Worm (Caenorhabditis elegans): ENCODE measurements around the gene tsen-34.

Gene tsen-34

DNA sequence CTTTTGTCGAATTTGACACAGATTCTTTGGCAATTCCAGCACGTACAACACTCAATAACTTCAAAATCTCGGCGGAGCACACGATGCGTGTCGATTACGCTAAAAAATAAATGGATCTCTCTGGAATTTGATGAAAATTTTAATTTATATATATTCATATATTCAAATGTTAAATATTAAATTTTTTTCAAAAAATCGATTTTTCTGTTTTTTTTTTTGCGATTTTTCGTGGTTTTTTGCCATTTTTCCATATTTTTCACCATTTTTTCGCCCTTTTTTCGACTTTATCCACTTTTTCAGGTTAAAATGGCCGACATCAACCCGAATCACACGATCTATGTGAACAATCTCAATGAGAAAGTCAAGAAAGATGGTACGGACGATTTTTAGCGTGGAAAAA lies 4.5 kb upstream of the tsen-34 start, which contains the start of gene rnp-3:
rnp-3 (plus strand) TSS at position 301 of the 400 bp plus-strand sequence.
- no peak for TF ChIP-seq ztf-16 (tag; optimal IDR thresholded peaks at IDR 0.05)
- TF ChIP-seq lin-11 (tag; optimal IDR thresholded peaks at IDR 0.05), result no peak
- TF ChIP-seq hlh-13 (GFP tag; optimal IDR thresholded peaks at IDR 0.05), result no peak
- TF ChIP-seq pat-9 (tag; optimal IDR thresholded peaks at IDR 0.05), result no peak
- TF ChIP-seq F13H6.1 (tag; optimal IDR thresholded peaks at IDR 0.05), result no peak
- TF ChIP-seq K09A11.1 (tag; optimal IDR thresholded peaks at IDR 0.05; ENCODE audit: insufficient read depth), result no peak
- no peak for TF ChIP-seq ceh-19 (GFP tag; optimal IDR thresholded peaks at IDR 0.05)
- TF ChIP-seq hlh-15 (tag; optimal IDR thresholded peaks at IDR 0.05), result no peak
- no peak for TF ChIP-seq dve-1 (tag; optimal IDR thresholded peaks at IDR 0.05)
- no peak for TF ChIP-seq sdc-2 (tag; optimal IDR thresholded peaks at IDR 0.05)
- TF ChIP-seq syd-9 (tag; optimal IDR thresholded peaks at IDR 0.05), result no peak
- TF ChIP-seq ceh-2 (tag; optimal IDR thresholded peaks at IDR 0.05), result no peak
- TF ChIP-seq ttx-3 (tag; optimal IDR thresholded peaks at IDR 0.05), result no peak
- TF ChIP-seq tbx-2 (tag; optimal IDR thresholded peaks at IDR 0.05), result no peak
- TF ChIP-seq fkh-10 (GFP tag; optimal IDR thresholded peaks at IDR 0.05), result no peak
- TF ChIP-seq ceh-34 (tag; optimal IDR thresholded peaks at IDR 0.05), result no peak
- TF ChIP-seq elt-4 (tag; optimal IDR thresholded peaks at IDR 0.05), result no peak
- no peak for TF ChIP-seq eyg-1 (tag; optimal IDR thresholded peaks at IDR 0.05)

DNA sequence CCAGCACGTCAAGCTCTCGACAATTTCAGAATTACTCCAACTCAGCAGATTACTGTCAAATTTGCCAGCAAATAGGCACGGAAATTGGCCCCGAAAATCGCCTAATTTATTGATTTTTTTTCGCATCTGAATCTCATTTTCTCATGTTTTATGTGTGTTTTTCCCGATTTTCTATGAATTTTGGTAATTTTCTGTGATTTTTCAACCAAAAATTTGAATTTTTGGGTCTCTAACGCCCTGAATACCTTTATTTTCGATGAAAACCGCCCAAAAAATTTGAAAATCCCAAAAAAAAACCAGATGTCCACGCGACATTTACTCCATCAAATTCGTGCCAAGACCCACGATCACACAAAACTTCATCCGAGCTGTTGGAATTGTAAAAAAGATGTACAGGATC lies 2.2 kb upstream of the tsen-34 start, which contains the start of gene dnj-15:
dnj-15 (plus strand) TSS at position 301 of the 400 bp plus-strand sequence.
- no peak for TF ChIP-seq ceh-14 (tag; optimal IDR thresholded peaks at IDR 0.05)
- no peak for TF ChIP-seq ceh-31 (tag; optimal IDR thresholded peaks at IDR 0.05)
- TF ChIP-seq hlh-13 (GFP tag; optimal IDR thresholded peaks at IDR 0.05), result no peak
- TF ChIP-seq ceh-2 (tag; optimal IDR thresholded peaks at IDR 0.05), result no peak
- TF ChIP-seq syd-9 (tag; optimal IDR thresholded peaks at IDR 0.05), result no peak
- TF ChIP-seq ceh-22 (tag; optimal IDR thresholded peaks at IDR 0.05), result no peak
- no peak for TF ChIP-seq pqm-1 (tag; optimal IDR thresholded peaks at IDR 0.05)
- TF ChIP-seq fax-1 (tag; optimal IDR thresholded peaks at IDR 0.05), result no peak
- no peak for TF ChIP-seq dmd-4 (tag; optimal IDR thresholded peaks at IDR 0.05; ENCODE audit: borderline replicate concordance)
- no peak for TF ChIP-seq fkh-10 (GFP tag; optimal IDR thresholded peaks at IDR 0.05)
- TF ChIP-seq pha-2 (tag; optimal IDR thresholded peaks at IDR 0.05), result no peak
- TF ChIP-seq ceh-30 (tag; optimal IDR thresholded peaks at IDR 0.05), result no peak

DNA sequence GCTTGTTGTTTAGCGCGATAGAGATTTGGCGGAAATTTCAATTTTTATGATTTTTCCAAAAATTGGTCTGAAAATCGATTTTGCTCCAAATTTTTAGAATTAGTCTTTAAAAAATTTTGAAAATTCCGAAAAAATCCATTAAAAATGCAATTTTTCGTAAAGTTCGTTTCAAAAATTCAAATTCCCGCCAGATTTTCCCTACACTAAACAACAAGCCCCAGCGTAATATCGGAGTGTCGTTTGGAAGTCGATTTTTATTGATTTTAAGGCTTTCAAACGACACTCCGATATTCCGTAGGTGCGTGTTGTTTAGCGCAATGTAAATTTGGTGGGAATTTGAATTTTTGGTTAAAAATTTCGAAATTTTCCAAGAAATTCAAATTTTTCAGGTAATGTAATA lies 1.6 kb upstream of the tsen-34 start:
- no peak for TF ChIP-seq pag-3 (tag; optimal IDR thresholded peaks at IDR 0.05; ENCODE audit: borderline replicate concordance)
- no peak for TF ChIP-seq hlh-6 (tag; optimal IDR thresholded peaks at IDR 0.05)
- TF ChIP-seq pqm-1 (tag; optimal IDR thresholded peaks at IDR 0.05), result no peak
- TF ChIP-seq unc-42 (tag; optimal IDR thresholded peaks at IDR 0.05), result no peak
- TF ChIP-seq pros-1 (tag; optimal IDR thresholded peaks at IDR 0.05), result no peak
- TF ChIP-seq ceh-2 (tag; optimal IDR thresholded peaks at IDR 0.05), result no peak
- no peak for TF ChIP-seq nhr-11 (tag; optimal IDR thresholded peaks at IDR 0.05)
- TF ChIP-seq lin-11 (tag; optimal IDR thresholded peaks at IDR 0.05), result no peak
- TF ChIP-seq elt-2 (tag; optimal IDR thresholded peaks at IDR 0.05), result no peak
- TF ChIP-seq ets-4 (tag; optimal IDR thresholded peaks at IDR 0.05), result no peak
- TF ChIP-seq C38D4.7 (GFP tag; optimal IDR thresholded peaks at IDR 0.05), result no peak
- no peak for TF ChIP-seq ceh-14 (tag; optimal IDR thresholded peaks at IDR 0.05)
- no peak for TF ChIP-seq tbx-7 (tag; optimal IDR thresholded peaks at IDR 0.05)
- TF ChIP-seq K09A11.1 (tag; optimal IDR thresholded peaks at IDR 0.05; ENCODE audit: insufficient read depth), result no peak

DNA sequence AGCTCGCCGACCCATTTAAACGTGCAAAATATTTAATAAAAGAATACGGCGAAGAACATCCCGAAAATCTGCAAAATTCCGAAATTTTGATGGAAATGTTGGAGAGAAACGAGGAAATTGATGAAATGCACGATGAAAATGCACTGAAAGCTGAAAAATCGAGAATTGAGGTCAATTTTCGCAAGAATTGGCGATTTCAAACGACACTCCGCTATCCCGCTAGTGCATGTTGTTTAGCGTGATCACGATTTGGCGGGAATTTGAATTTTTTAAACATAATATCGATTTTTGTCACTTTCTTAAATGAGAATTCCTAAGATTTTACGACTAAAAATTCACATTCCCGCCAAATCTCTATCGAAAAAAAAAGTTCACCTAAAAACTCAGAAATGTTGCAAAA lies 697 bp upstream of the tsen-34 start:
- TF ChIP-seq mec-3 (tag; optimal IDR thresholded peaks at IDR 0.05; ENCODE audit: borderline replicate concordance) (no peak), ref-2 (tag; optimal IDR thresholded peaks at IDR 0.05) (no peak), sox-4 (tag; optimal IDR thresholded peaks at IDR 0.05) (no peak), lim-6 (tag; optimal IDR thresholded peaks at IDR 0.05) (no peak), ama-1 (optimal IDR thresholded peaks at IDR 0.05) (no peak), zip-5 (tag; optimal IDR thresholded peaks at IDR 0.05) (no peak), nhr-232 (tag; optimal IDR thresholded peaks at IDR 0.05) (no peak), ttx-3 (tag; optimal IDR thresholded peaks at IDR 0.05) (no peak), npax-4 (tag; optimal IDR thresholded peaks at IDR 0.05) (no peak), unc-86 (tag; optimal IDR thresholded peaks at IDR 0.05) (no peak), fkh-10 (GFP tag; optimal IDR thresholded peaks at IDR 0.05) (no peak), ets-4 (tag; optimal IDR thresholded peaks at IDR 0.05) (no peak), pqm-1 (tag; optimal IDR thresholded peaks at IDR 0.05) (no peak), ceh-6 (GFP tag; optimal IDR thresholded peaks at IDR 0.05) (no peak), ceh-18 (tag; optimal IDR thresholded peaks at IDR 0.05) (no peak), hlh-30 (tag; optimal IDR thresholded peaks at IDR 0.05; ENCODE audit: insufficient read depth) (no peak), che-1 (tag; optimal IDR thresholded peaks at IDR 0.05) (no peak), ceh-30 (tag; optimal IDR thresholded peaks at IDR 0.05) (no peak), tbx-2 (tag; optimal IDR thresholded peaks at IDR 0.05) (no peak), unc-42 (tag; optimal IDR thresholded peaks at IDR 0.05) (no peak)

Data from whole organism, late embryonic.